Fruit fly (Drosophila melanogaster): Measurements from ENCODE around the gene CG3294.

Gene CG3294

DNA sequence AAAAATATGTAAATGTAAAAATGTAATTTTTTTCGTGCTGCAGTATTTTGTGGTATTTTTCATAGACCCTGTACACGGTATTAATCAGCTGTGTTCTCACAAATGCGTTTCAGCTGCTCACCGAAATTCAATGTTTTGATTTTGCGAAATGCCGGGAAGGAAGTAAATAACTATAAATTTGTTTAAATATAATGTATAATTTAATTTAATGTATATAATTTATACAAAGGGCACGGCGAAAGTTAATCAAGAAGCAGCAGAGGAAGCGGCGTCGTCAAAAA lies at the start of gene CG3294:
Gene CG3294 (plus strand): TSS at position 26 of the 281 bp plus-strand sequence.
- no peak for TF ChIP-seq CG8301 (tag; optimal IDR thresholded peaks at IDR 0.05)

DNA sequence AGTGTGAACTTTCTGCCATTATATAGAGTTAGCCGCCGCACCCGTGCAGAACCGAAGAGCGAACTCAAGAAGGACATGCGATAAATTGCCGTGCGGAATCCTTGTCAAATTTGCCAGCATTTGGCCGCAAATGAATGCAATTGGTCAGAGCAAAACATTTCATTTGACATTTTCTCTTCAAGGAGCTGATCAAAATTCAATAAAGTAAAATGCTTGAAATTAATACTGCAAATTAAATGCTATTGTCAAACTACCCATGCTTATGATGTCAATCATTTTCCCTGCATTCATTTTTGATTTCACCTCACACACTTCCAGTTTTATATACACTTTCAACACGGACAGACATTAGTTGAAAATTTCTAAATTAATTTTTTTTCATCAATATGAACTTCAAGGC lies 31.8 kb upstream of the CG3294 start, which contains the start of gene CG42523:
Gene CG42523 (plus strand): TSS at position 301 of the 400 bp plus-strand sequence.
- TF ChIP-seq CG34367 (tag; optimal IDR thresholded peaks at IDR 0.05) = no peak
- TF ChIP-seq CG32121 (GFP tag; IDR thresholded peaks at IDR 0.05) = no peak
- TF ChIP-seq CG4496 (GFP tag; IDR thresholded peaks at IDR 0.05) = no peak
- TF ChIP-seq Snoo (tag; optimal IDR thresholded peaks at IDR 0.05) = no peak
- no peak for TF ChIP-seq CG17806 (tag; optimal IDR thresholded peaks at IDR 0.05)
- no peak for TF ChIP-seq EcR (GFP tag; optimal IDR thresholded peaks at IDR 0.05)
- no peak for TF ChIP-seq Ets98B (GFP tag; IDR thresholded peaks at IDR 0.05)
- no peak for TF ChIP-seq Pif1B (GFP tag; optimal IDR thresholded peaks at IDR 0.05)
- TF ChIP-seq gl (tag; optimal IDR thresholded peaks at IDR 0.05) = no peak
- no peak for TF ChIP-seq CG10348 (GFP tag; IDR thresholded peaks at IDR 0.05)
- TF ChIP-seq CG13204 (GFP tag; optimal IDR thresholded peaks at IDR 0.05) = no peak
- TF ChIP-seq Pif1A (GFP tag; optimal IDR thresholded peaks at IDR 0.05) = no peak
- no peak for TF ChIP-seq CG12605 (GFP tag; IDR thresholded peaks at IDR 0.05)
- TF ChIP-seq CG15710 (tag; optimal IDR thresholded peaks at IDR 0.05) = no peak
- no peak for TF ChIP-seq CG9948 (tag; optimal IDR thresholded peaks at IDR 0.05)
- TF ChIP-seq rn (GFP tag; IDR thresholded peaks at IDR 0.05) = no peak
- TF ChIP-seq CG14655 (GFP tag; optimal IDR thresholded peaks at IDR 0.05) = no peak

DNA sequence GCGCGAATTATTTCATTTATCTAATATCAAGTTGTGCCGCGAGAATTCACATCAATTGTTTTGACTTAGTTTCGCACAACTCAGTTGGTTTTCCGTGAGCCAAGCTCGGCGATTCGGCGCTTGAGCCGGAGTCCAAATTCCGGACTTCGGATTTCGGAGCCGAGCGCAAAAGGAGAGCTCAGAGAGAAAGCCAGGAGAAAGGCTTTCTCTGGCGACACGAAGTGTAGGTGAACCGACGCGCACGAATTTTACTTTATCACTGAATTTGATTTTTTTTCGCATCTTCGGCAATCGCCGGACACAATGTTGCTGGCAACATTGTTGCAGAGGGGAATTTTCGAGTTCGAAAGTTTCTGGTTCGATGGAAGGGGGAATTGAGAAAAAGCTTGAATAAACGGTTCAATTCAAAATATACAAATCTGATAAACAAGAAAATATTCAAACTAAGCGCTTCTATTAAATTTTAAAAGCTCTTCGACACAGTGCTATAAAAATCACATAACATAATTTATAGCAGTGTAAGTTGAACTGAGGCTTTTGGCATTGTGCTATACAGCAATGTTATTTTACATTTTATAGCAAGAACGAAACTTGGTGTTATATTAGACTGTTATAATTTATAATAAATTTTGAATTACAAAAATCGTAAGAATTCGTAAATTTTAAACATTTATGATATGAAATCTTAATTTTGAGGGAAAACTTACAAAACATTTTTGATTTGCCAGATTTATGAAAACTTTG lies 397 bp upstream of the CG3294 start, which contains the start of gene fipi:
Gene fipi (minus strand): TSS at position 265 of the 744 bp plus-strand sequence.
- TF ChIP-seq rn (GFP tag; IDR thresholded peaks at IDR 0.05) = no peak
- no peak for TF ChIP-seq CG4496 (GFP tag; IDR thresholded peaks at IDR 0.05)
- TF ChIP-seq CG13204 (GFP tag; optimal IDR thresholded peaks at IDR 0.05) = no peak
- TF ChIP-seq CG8159 (tag; optimal IDR thresholded peaks at IDR 0.05) = no peak
- no peak for TF ChIP-seq CG17806 (tag; optimal IDR thresholded peaks at IDR 0.05)

DNA sequence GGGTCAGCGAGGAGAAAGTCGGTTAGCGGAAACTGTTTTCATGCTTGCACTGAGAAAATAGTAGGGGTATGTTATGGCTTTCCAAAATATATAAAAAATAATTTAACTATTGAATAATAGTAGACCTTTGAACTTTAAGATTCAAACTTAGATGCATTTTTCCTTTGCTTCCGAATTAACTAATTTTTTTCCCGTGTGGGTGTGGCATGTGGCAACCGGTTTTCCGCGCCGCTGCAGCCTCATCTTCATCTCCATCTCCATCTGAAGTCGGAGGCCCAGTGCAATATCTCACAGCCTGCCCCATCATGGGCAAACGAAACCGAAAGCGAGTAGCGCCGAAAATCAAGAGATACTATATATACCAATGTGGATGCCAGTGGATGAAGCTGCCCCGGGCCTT lies 3.3 kb downstream of the CG3294 start:
- TF ChIP-seq CG4496 (GFP tag; IDR thresholded peaks at IDR 0.05) = peak; percentile 81
- peak; percentile 89 for TF ChIP-seq CG14655 (GFP tag; optimal IDR thresholded peaks at IDR 0.05)
- TF ChIP-seq D1 (tag; optimal IDR thresholded peaks at IDR 0.05) = no peak
- no peak for TF ChIP-seq gl (tag; optimal IDR thresholded peaks at IDR 0.05)
- TF ChIP-seq CG32121 (GFP tag; IDR thresholded peaks at IDR 0.05) = peak; percentile 55
- peak; percentile 50 for TF ChIP-seq CG8159 (tag; optimal IDR thresholded peaks at IDR 0.05)
- no peak for TF ChIP-seq CG13204 (GFP tag; optimal IDR thresholded peaks at IDR 0.05)
- peak; percentile 87 for TF ChIP-seq Ets98B (GFP tag; IDR thresholded peaks at IDR 0.05)
- peak; percentile 88 for TF ChIP-seq CG8301 (tag; optimal IDR thresholded peaks at IDR 0.05)
- peak; percentile 50 for TF ChIP-seq CG17806 (tag; optimal IDR thresholded peaks at IDR 0.05)
- TF ChIP-seq CG9948 (tag; optimal IDR thresholded peaks at IDR 0.05) = peak; percentile 12
- peak; percentile 67 for TF ChIP-seq rn (GFP tag; IDR thresholded peaks at IDR 0.05)
- peak; percentile 73 for TF ChIP-seq Pif1A (GFP tag; optimal IDR thresholded peaks at IDR 0.05)
- peak; percentile 89 for TF ChIP-seq fd96Ca (GFP tag; IDR thresholded peaks at IDR 0.05)

DNA sequence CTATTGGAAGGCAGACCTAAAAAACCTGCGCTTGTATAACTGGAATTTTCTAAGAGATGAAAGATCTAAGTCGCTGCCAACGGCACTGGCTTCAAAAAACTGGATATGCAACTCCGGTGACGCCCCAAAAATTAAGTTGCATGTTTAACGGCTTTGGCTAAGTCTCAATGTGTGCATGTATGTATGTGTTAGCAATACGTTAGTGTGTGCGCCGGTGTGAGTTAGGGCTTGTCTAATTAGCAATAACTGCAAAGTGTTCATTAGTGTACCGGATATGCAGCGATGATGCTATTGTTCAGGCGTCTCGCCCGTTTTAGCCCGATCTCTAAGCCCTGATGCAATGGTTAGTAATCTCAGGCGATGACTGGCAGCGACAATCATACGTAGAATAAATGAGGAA lies 4.5 kb downstream of the CG3294 start:
- no peak for TF ChIP-seq CG32121 (GFP tag; IDR thresholded peaks at IDR 0.05)
- TF ChIP-seq CG10348 (GFP tag; IDR thresholded peaks at IDR 0.05) = no peak
- TF ChIP-seq rn (GFP tag; IDR thresholded peaks at IDR 0.05) = no peak

DNA sequence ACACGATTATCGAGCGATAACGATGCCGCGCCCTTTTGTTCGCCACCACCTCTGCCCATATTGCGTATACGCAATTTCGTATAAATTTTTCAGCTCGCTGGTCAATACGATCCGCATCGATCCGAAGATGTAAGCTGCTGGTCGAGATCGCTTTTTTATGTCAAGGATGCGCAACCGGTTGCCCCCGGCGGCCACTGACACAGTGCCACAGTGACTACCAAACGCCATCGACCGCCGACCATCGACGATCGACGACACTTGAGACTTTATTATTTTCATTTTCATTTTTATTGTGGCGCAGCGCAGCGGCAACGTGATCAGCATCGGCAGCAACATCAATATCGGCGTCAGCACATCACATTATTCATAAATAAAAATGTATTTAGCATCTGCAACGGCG lies 5.7 kb downstream of the CG3294 start:
- TF ChIP-seq CG17806 (tag; optimal IDR thresholded peaks at IDR 0.05) (no peak), EcR (GFP tag; optimal IDR thresholded peaks at IDR 0.05) (peak; percentile 95)

DNA sequence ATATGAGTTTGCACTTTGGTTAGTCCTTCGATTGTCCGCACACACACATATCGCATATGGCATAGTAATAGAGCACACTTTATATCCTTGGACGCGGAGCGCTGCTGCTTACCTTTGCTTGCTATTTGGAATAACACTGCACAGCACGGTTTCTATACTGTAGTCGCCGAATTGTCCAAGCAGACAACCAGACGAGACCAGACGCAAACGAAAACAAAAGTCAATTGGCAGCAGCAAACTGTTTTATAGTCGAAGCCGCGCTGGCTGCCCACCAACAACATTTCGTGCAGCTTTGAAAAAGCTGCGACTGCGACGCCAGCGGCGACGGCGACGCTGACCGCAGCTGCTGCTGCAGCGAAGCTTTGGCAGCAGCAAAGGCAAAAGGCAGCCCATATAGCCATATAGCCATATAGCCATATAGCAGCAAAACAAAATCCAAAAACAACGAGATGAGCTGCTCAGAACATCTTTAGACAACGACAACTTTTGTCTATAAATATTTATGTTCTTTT lies 7.4 kb downstream of the CG3294 start, which contains the start of gene slf:
Gene slf (minus strand): TSS at position 219 of the 512 bp plus-strand sequence.
- TF ChIP-seq rn (GFP tag; IDR thresholded peaks at IDR 0.05) (no peak), Ets98B (GFP tag; IDR thresholded peaks at IDR 0.05) (0 out of 2 replicates have a peak, but pooled peaks have one; percentile 23)

DNA sequence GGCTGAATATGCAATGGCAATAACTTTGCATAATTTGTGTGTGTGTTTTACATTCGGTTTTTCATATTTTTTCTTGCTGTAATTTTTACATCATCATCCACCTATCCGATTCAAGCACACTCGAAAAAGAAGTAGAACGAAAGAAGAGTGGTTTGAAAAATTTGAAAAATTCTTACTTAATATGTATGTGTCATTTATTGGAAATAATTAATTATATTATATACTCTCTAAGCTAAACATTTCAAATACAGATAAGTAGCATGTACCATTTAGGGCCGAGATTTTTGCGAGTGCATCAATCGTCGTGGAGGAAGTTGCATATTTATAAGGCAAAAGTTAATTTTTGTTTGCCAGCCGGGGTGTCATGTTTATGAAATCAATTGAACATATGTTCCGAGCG lies 11.8 kb downstream of the CG3294 start:
- TF ChIP-seq gl (tag; optimal IDR thresholded peaks at IDR 0.05) (no peak), CG8159 (tag; optimal IDR thresholded peaks at IDR 0.05) (peak; percentile 14), CG13204 (GFP tag; optimal IDR thresholded peaks at IDR 0.05) (no peak), CG12605 (GFP tag; IDR thresholded peaks at IDR 0.05) (no peak), CG34367 (tag; optimal IDR thresholded peaks at IDR 0.05) (no peak), D1 (tag; optimal IDR thresholded peaks at IDR 0.05) (no peak), Snoo (tag; optimal IDR thresholded peaks at IDR 0.05) (no peak), CG14655 (GFP tag; optimal IDR thresholded peaks at IDR 0.05) (no peak), rn (GFP tag; IDR thresholded peaks at IDR 0.05) (no peak), CG8301 (tag; optimal IDR thresholded peaks at IDR 0.05) (no peak), CG9948 (tag; optimal IDR thresholded peaks at IDR 0.05) (no peak), EcR (GFP tag; optimal IDR thresholded peaks at IDR 0.05) (no peak), CG17806 (tag; optimal IDR thresholded peaks at IDR 0.05) (peak; percentile 3), CG4496 (GFP tag; IDR thresholded peaks at IDR 0.05) (no peak), Pif1B (GFP tag; optimal IDR thresholded peaks at IDR 0.05) (no peak), fd96Ca (GFP tag; IDR thresholded peaks at IDR 0.05) (no peak), Ets98B (GFP tag; IDR thresholded peaks at IDR 0.05) (no peak)

Data from whole organism, pupa.